Fruit fly (Drosophila melanogaster) whole organism, wandering third instar larva: ENCODE data around the gene hale.

Source experiments
- Abd-B ChIP-seq: fragments of >200 bp; optimal IDR thresholded peaks from 2 replicates; lab custom pipeline; 2017; ENCODE audit warnings: missing biosample characterization, missing genetic modification characterization
- CG9705 ChIP-seq: fragments of 200-800 bp; sonication (Bioruptor generic); optimal IDR thresholded peaks from 2 replicates; lab custom pipeline; 2018; ENCODE audit warnings: missing biosample characterization, mild to moderate bottlenecking, missing genetic modification characterization
- Jra ChIP-seq: sonication (Bioruptor generic); optimal IDR thresholded peaks from 2 replicates; lab custom pipeline; 2016; ENCODE audit warnings: missing biosample characterization, missing genetic modification characterization
- Myc ChIP-seq: fragments of >200 bp; optimal IDR thresholded peaks from 2 replicates; lab custom pipeline; 2017
- N ChIP-seq: fragments of >200 bp; optimal IDR thresholded peaks from 2 replicates; lab custom pipeline; 2018; ENCODE audit warnings: missing biosample characterization, missing external identifiers, missing genetic modification characterization
- OdsH ChIP-seq: fragments of 200-800 bp; sonication (Bioruptor generic); optimal IDR thresholded peaks from 2 replicates; lab custom pipeline; 2016; ENCODE audit warnings: missing biosample characterization, mild to moderate bottlenecking, missing genetic modification characterization
- br ChIP-seq: fragments of 200-800 bp; sonication (Bioruptor generic); optimal IDR thresholded peaks from 2 replicates; lab custom pipeline; 2016; ENCODE audit warnings: missing biosample characterization, missing genetic modification characterization
- h ChIP-seq: fragments of 200-800 bp; sonication (Bioruptor generic); optimal IDR thresholded peaks from 3 replicates; lab custom pipeline; 2016; ENCODE audit warnings: missing biosample characterization, mild to moderate bottlenecking, missing genetic modification characterization
- rgr ChIP-seq: fragments of 200-800 bp; sonication (Bioruptor generic); optimal IDR thresholded peaks from 3 replicates; lab custom pipeline; 2016; ENCODE audit warnings: missing biosample characterization, mild to moderate bottlenecking, missing genetic modification characterization
- sv ChIP-seq: fragments of 200-800 bp; sonication (Bioruptor generic); optimal IDR thresholded peaks from 3 replicates; lab custom pipeline; 2016; ENCODE audit warnings: missing biosample characterization, missing genetic modification characterization
- tai ChIP-seq: sonication (Bioruptor generic); optimal IDR thresholded peaks from 2 replicates; lab custom pipeline; 2016; ENCODE audit warnings: missing biosample characterization, missing genetic modification characterization

DNA sequence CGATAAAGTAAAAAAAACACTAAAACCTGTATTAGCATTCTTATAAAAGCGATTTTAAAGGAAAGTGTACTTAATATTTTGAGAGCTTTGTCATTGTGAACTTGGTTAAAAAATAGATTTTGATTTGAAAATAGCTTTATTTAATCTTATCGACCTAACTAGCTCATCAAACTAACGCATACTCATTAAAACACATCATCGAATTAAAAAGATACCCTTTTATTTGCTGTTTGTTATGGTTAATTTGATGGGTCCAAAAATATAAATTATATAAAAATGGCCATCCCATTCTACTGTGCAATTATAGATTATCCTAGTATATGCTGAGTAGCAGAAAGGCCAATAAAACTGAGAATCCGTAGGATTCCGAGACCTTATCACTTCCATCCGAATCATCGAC is 34.6 kb downstream of the hale start, which contains the start of gene CG32219:
- no peak for TF ChIP-seq CG9705 (GFP tag; lab: Kevin White, UChicago)
- TF ChIP-seq Jra (GFP tag; lab: Kevin White, UChicago), result no peak
- no peak for TF ChIP-seq tai (GFP tag; lab: Kevin White, UChicago)
- no peak for TF ChIP-seq Myc
- TF ChIP-seq br, result no peak
- TF ChIP-seq N (GFP tag; lab: Kevin White, UChicago), result no peak
- TF ChIP-seq h, result no peak
- no peak for TF ChIP-seq Abd-B (GFP tag; lab: Kevin White, UChicago)
- no peak for TF ChIP-seq rgr
- TF ChIP-seq OdsH (GFP tag; lab: Kevin White, UChicago), result no peak
- TF ChIP-seq sv (GFP tag; lab: Kevin White, UChicago), result no peak
